Worm (Caenorhabditis elegans) whole organism, L2 larva: Measurements from ENCODE around the gene msp-38.

Source experiments
- C34F6.9 ChIP-seq: fragments of 150-350 bp; optimal IDR thresholded peaks from 2 replicates; lab custom pipeline; 2014; ENCODE audit warnings: missing biosample characterization, missing genetic modification characterization
- F13H6.1 ChIP-seq: sonication (generic microtip); optimal IDR thresholded peaks from 2 replicates; lab custom pipeline; 2016; ENCODE audit warnings: missing genetic modification characterization, missing compliant biosample characterization
- R02D3.7 ChIP-seq: fragments of 150-350 bp; optimal IDR thresholded peaks from 2 replicates; lab custom pipeline; 2014; ENCODE audit warnings: missing biosample characterization, missing genetic modification characterization
- Y55F3AM.14 ChIP-seq: fragments of 200-800 bp; sonication (Bioruptor generic); optimal IDR thresholded peaks from 2 replicates; lab custom pipeline; 2018; ENCODE audit warnings: mild to moderate bottlenecking, missing genetic modification characterization, missing compliant biosample characterization
- ZK546.5 ChIP-seq: sonication (generic microtip); optimal IDR thresholded peaks from 2 replicates; lab custom pipeline; 2017; ENCODE audit warnings: missing biosample characterization, missing genetic modification characterization
- alr-1 ChIP-seq: fragments of 150-350 bp; optimal IDR thresholded peaks from 2 replicates; lab custom pipeline; 2014; ENCODE audit warnings: missing biosample characterization, missing genetic modification characterization
- aly-2 ChIP-seq: fragments of 150-350 bp; optimal IDR thresholded peaks from 2 replicates; lab custom pipeline; 2014; ENCODE audit warnings: missing biosample characterization, missing genetic modification characterization
- ama-1 ChIP-seq: fragments of 150-350 bp; optimal IDR thresholded peaks from 2 replicates; lab custom pipeline; 2018; ENCODE audit warnings: inconsistent platforms
- ceh-82 ChIP-seq: fragments of 150-350 bp; optimal IDR thresholded peaks from 2 replicates; lab custom pipeline; 2014; ENCODE audit warnings: missing biosample characterization, missing genetic modification characterization
- crh-2 ChIP-seq: sonication (generic microtip); optimal IDR thresholded peaks from 2 replicates; lab custom pipeline; 2017; ENCODE audit warnings: missing biosample characterization, missing genetic modification characterization
- dmd-4 ChIP-seq: sonication (generic microtip); optimal IDR thresholded peaks from 2 replicates; lab custom pipeline; 2017; ENCODE audit warnings: missing biosample characterization, missing genetic modification characterization
- egl-27 ChIP-seq: sonication (generic microtip); optimal IDR thresholded peaks from 3 replicates; lab custom pipeline; 2017; ENCODE audit warnings: missing biosample characterization, missing genetic modification reagents, missing genetic modification characterization
- elt-1 ChIP-seq: fragments of 150-350 bp; optimal IDR thresholded peaks from 2 replicates; lab custom pipeline; 2014; ENCODE audit warnings: missing biosample characterization, missing genetic modification characterization
- gmeb-1 ChIP-seq: fragments of 150-350 bp; optimal IDR thresholded peaks from 2 replicates; lab custom pipeline; 2014; ENCODE audit warnings: missing biosample characterization, missing genetic modification characterization
- lin-11 ChIP-seq: fragments of 150-350 bp; sonication (generic microtip); optimal IDR thresholded peaks from 2 replicates; lab custom pipeline; 2014; ENCODE audit warnings: missing biosample characterization, missing genetic modification characterization, inconsistent platforms, mixed read lengths
- lin-13 ChIP-seq: fragments of 150-350 bp; optimal IDR thresholded peaks from 2 replicates; lab custom pipeline; 2014; ENCODE audit warnings: missing biosample characterization, missing genetic modification reagents, missing genetic modification characterization
- lin-39 ChIP-seq: fragments of 150-350 bp; optimal IDR thresholded peaks from 2 replicates; lab custom pipeline; 2014; ENCODE audit warnings: missing biosample characterization, missing genetic modification reagents, missing genetic modification characterization
- lsy-2 ChIP-seq, 2 experiments: fragments of 150-350 bp in 1 of 2; sonication (generic microtip) in 1 of 2; optimal IDR thresholded peaks; 2 replicates each; lab custom pipeline; 2014 to 2017; ENCODE audit warnings: missing biosample characterization in 2 of 2, missing genetic modification characterization in 2 of 2
- mab-5 ChIP-seq: fragments of 150-350 bp; optimal IDR thresholded peaks from 2 replicates; lab custom pipeline; 2014; ENCODE audit warnings: missing biosample characterization, missing genetic modification characterization
- mdl-1 ChIP-seq, 2 experiments: fragments of 150-350 bp in 1 of 2; sonication (generic microtip) in 1 of 2; optimal IDR thresholded peaks; 2 replicates each; lab custom pipeline; 2017; ENCODE audit warnings: missing biosample characterization in 2 of 2, missing genetic modification characterization in 2 of 2
- nhr-10 ChIP-seq: sonication (generic microtip); optimal IDR thresholded peaks from 2 replicates; lab custom pipeline; 2017; ENCODE audit warnings: missing biosample characterization, missing genetic modification characterization
- nhr-11 ChIP-seq: fragments of 150-350 bp; optimal IDR thresholded peaks from 2 replicates; lab custom pipeline; 2014; ENCODE audit warnings: missing biosample characterization, missing genetic modification characterization
- nhr-129 ChIP-seq: fragments of 150-350 bp; optimal IDR thresholded peaks from 2 replicates; lab custom pipeline; 2014; ENCODE audit warnings: missing biosample characterization, missing genetic modification characterization
- nhr-21 ChIP-seq: fragments of 150-350 bp; optimal IDR thresholded peaks from 2 replicates; lab custom pipeline; 2014; ENCODE audit warnings: missing biosample characterization, missing genetic modification characterization
- nhr-23 ChIP-seq: fragments of 150-350 bp; optimal IDR thresholded peaks from 2 replicates; lab custom pipeline; 2014; ENCODE audit warnings: missing biosample characterization, missing genetic modification reagents, missing genetic modification characterization
- nhr-237 ChIP-seq: fragments of 150-350 bp; optimal IDR thresholded peaks from 2 replicates; lab custom pipeline; 2014; ENCODE audit warnings: missing biosample characterization, missing genetic modification characterization
- nhr-25 ChIP-seq: fragments of 150-350 bp; sonication (generic microtip); optimal IDR thresholded peaks from 3 replicates; lab custom pipeline; 2014; ENCODE audit warnings: missing biosample characterization, missing genetic modification characterization
- nhr-6 ChIP-seq: fragments of 150-350 bp; optimal IDR thresholded peaks from 2 replicates; lab custom pipeline; 2014; ENCODE audit warnings: missing biosample characterization, missing genetic modification characterization
- nhr-77 ChIP-seq: fragments of 150-350 bp; optimal IDR thresholded peaks from 2 replicates; lab custom pipeline; 2014; ENCODE audit warnings: missing biosample characterization, missing genetic modification characterization
- peb-1 ChIP-seq: fragments of 150-350 bp; optimal IDR thresholded peaks from 2 replicates; lab custom pipeline; 2014; ENCODE audit warnings: missing biosample characterization, missing genetic modification characterization
- sem-4 ChIP-seq: fragments of 150-350 bp; optimal IDR thresholded peaks from 2 replicates; lab custom pipeline; 2014; ENCODE audit warnings: missing biosample characterization, missing genetic modification reagents, missing genetic modification characterization
- sma-3 ChIP-seq: sonication (generic microtip); optimal IDR thresholded peaks from 2 replicates; lab custom pipeline; 2016; ENCODE audit warnings: missing genetic modification reagents, missing genetic modification characterization, missing compliant biosample characterization
- sma-9 ChIP-seq, 2 experiments: fragments of 150-350 bp in 1 of 2; sonication (generic microtip) in 1 of 2; optimal IDR thresholded peaks; 2 replicates each; lab custom pipeline; 2014 to 2016; ENCODE audit warnings: missing genetic modification characterization in 2 of 2, mild to moderate bottlenecking in 1 of 2, missing biosample characterization in 1 of 2, missing compliant biosample characterization in 1 of 2, missing genetic modification reagents in 1 of 2, moderate library complexity in 1 of 2
- unc-39 ChIP-seq: fragments of 150-350 bp; optimal IDR thresholded peaks from 2 replicates; lab custom pipeline; 2014; ENCODE audit warnings: missing biosample characterization, missing genetic modification characterization
- unc-55 ChIP-seq: fragments of 150-350 bp; sonication (generic microtip); optimal IDR thresholded peaks from 3 replicates; lab custom pipeline; 2014; ENCODE audit warnings: missing biosample characterization, missing genetic modification reagents, missing genetic modification characterization
- unc-62 ChIP-seq: fragments of 150-350 bp; optimal IDR thresholded peaks from 2 replicates; lab custom pipeline; 2014; ENCODE audit warnings: missing biosample characterization, missing genetic modification reagents, missing genetic modification characterization
- ztf-4 ChIP-seq: fragments of 150-350 bp; optimal IDR thresholded peaks from 2 replicates; lab custom pipeline; 2014; ENCODE audit warnings: missing biosample characterization, missing genetic modification characterization

msp-38 gene

ce11 chrIV:10115142-10115541, 28.4 kb downstream of the msp-38 start, which contains the start of gene C04G2.10:
Gene C04G2.10, plus strand, starts transcription at chrIV:10115442.
- TF ChIP-seq nhr-129 (tag; lab: Kevin White, UChicago): no peak
- no peak for TF ChIP-seq Y55F3AM.14
- no peak for TF ChIP-seq R02D3.7 (tag; lab: Kevin White, UChicago)
- no peak for TF ChIP-seq dmd-4 (tag; lab: Kevin White, UChicago)
- no peak for TF ChIP-seq lin-39
- no peak for TF ChIP-seq aly-2
- TF ChIP-seq lsy-2 (tag; optimal IDR thresholded peaks at IDR 0.05; lab: Kevin White, UChicago): no peak
- TF ChIP-seq elt-1 (tag; lab: Kevin White, UChicago): no peak
- no peak for TF ChIP-seq nhr-77

ce11 chrIV:10112570-10112969, 31.0 kb downstream of the msp-38 start, which contains the start of gene nsph-3.2:
Gene nsph-3.2, plus strand, starts transcription at chrIV:10112870.
- TF ChIP-seq Y55F3AM.14 (no peak), ztf-4 (tag; lab: Kevin White, UChicago) (no peak), nhr-10 (no peak), nhr-25 (no peak), unc-39 (tag; lab: Kevin White, UChicago) (no peak), sma-9 (GFP tag; optimal IDR thresholded peaks at IDR 0.05; lab: Kevin White, UChicago) (no peak), sma-9 (tag; optimal IDR thresholded peaks at IDR 0.05; lab: Kevin White, UChicago) (no peak), mab-5 (tag; lab: Kevin White, UChicago) (no peak), mdl-1 (tag; optimal IDR thresholded peaks at IDR 0.05; lab: Kevin White, UChicago) (no peak), alr-1 (tag; lab: Kevin White, UChicago) (no peak), gmeb-1 (tag; lab: Kevin White, UChicago) (no peak), R02D3.7 (tag; lab: Kevin White, UChicago) (no peak), nhr-237 (tag; lab: Kevin White, UChicago) (no peak), unc-55 (no peak), ama-1 (lab: Kevin White, UChicago) (no peak), sem-4 (tag; lab: Kevin White, UChicago) (no peak), nhr-11 (tag; lab: Kevin White, UChicago) (no peak)

ce11 chrIV:10111441-10111840, 32.1 kb downstream of the msp-38 start, which contains the start of gene spch-1:
Gene spch-1, minus strand, starts transcription at chrIV:10111541.
- TF ChIP-seq ztf-4 (tag; lab: Kevin White, UChicago): no peak
- TF ChIP-seq C34F6.9 (tag; lab: Kevin White, UChicago): no peak
- no peak for TF ChIP-seq nhr-77
- no peak for TF ChIP-seq ZK546.5
- TF ChIP-seq sma-3: no peak
- TF ChIP-seq peb-1 (tag; lab: Kevin White, UChicago): no peak
- no peak for TF ChIP-seq lin-13 (GFP tag; lab: Kevin White, UChicago)
- TF ChIP-seq F13H6.1 (tag; lab: Kevin White, UChicago): no peak
- no peak for TF ChIP-seq crh-2 (tag; lab: Kevin White, UChicago)

ce11 chrIV:10110870-10111269, 32.7 kb downstream of the msp-38 start:
- TF ChIP-seq alr-1 (tag; lab: Kevin White, UChicago): no peak
- TF ChIP-seq C34F6.9 (tag; lab: Kevin White, UChicago): no peak
- no peak for TF ChIP-seq lin-13 (GFP tag; lab: Kevin White, UChicago)
- TF ChIP-seq Y55F3AM.14: no peak
- TF ChIP-seq nhr-129 (tag; lab: Kevin White, UChicago): no peak
- no peak for TF ChIP-seq sma-3
- no peak for TF ChIP-seq ama-1 (lab: Kevin White, UChicago)
- no peak for TF ChIP-seq nhr-23 (tag; lab: Kevin White, UChicago)
- no peak for TF ChIP-seq nhr-21 (tag; lab: Kevin White, UChicago)
- TF ChIP-seq ceh-82 (tag; lab: Kevin White, UChicago): no peak
- no peak for TF ChIP-seq sma-9 (GFP tag; optimal IDR thresholded peaks at IDR 0.05; lab: Kevin White, UChicago)
- TF ChIP-seq sma-9 (tag; optimal IDR thresholded peaks at IDR 0.05; lab: Kevin White, UChicago): no peak
- no peak for TF ChIP-seq dmd-4 (tag; lab: Kevin White, UChicago)
- TF ChIP-seq egl-27: no peak
- TF ChIP-seq nhr-237 (tag; lab: Kevin White, UChicago): no peak
- TF ChIP-seq, all 48 proteins: peak for 0

ce11 chrIV:10110417-10110816, 33.1 kb downstream of the msp-38 start, which contains the start of gene egl-38:
Gene egl-38, minus strand, starts transcription at chrIV:10110517.
- no peak for TF ChIP-seq Y55F3AM.14
- TF ChIP-seq nhr-6 (tag; lab: Kevin White, UChicago): no peak
- TF ChIP-seq unc-62: no peak
- TF ChIP-seq lin-11 (tag; lab: Kevin White, UChicago): no peak
- TF ChIP-seq ama-1 (lab: Kevin White, UChicago): no peak
- TF ChIP-seq unc-55: no peak
- TF ChIP-seq sma-9 (GFP tag; optimal IDR thresholded peaks at IDR 0.05; lab: Kevin White, UChicago): no peak
- no peak for TF ChIP-seq sma-9 (tag; optimal IDR thresholded peaks at IDR 0.05; lab: Kevin White, UChicago)
- TF ChIP-seq dmd-4 (tag; lab: Kevin White, UChicago): no peak
- no peak for TF ChIP-seq ZK546.5
- no peak for TF ChIP-seq nhr-21 (tag; lab: Kevin White, UChicago)
- TF ChIP-seq lin-13 (GFP tag; lab: Kevin White, UChicago): no peak
